Fruit fly (Drosophila melanogaster) whole organism, pupa: ENCODE results near the gene CG44385.

ENCODE experiments used
- CG10348 ChIP-seq: fragments of 200-800 bp; sonication (Bioruptor generic); IDR thresholded peaks from 2 replicates; pipeline ENCODE4 v1.3.6; 2022; ENCODE audit warnings: missing biosample characterization, missing genetic modification characterization
- CG12605 ChIP-seq: fragments of 200-800 bp; sonication (Bioruptor generic); IDR thresholded peaks from 2 replicates; pipeline ENCODE4 v1.3.6; 2022; ENCODE audit warnings: missing biosample characterization, missing genetic modification characterization
- CG14655 ChIP-seq: fragments of 200-800 bp; sonication (Bioruptor generic); optimal IDR thresholded peaks from 3 replicates; lab custom pipeline; 2017; ENCODE audit warnings: mild to moderate bottlenecking, missing biosample characterization, missing genetic modification reagents, missing genetic modification characterization
- CG15710 ChIP-seq: fragments of 200-800 bp; sonication (Bioruptor generic); optimal IDR thresholded peaks from 2 replicates; lab custom pipeline; 2018; ENCODE audit warnings: missing biosample characterization, mild to moderate bottlenecking, missing genetic modification characterization, moderate library complexity
- CG17806 ChIP-seq: fragments of 200-800 bp; sonication (Bioruptor generic); optimal IDR thresholded peaks from 2 replicates; lab custom pipeline; 2018; ENCODE audit warnings: missing biosample characterization, mild to moderate bottlenecking, missing genetic modification characterization, moderate library complexity
- CG34367 ChIP-seq: fragments of 200-800 bp; sonication (Bioruptor generic); optimal IDR thresholded peaks from 2 replicates; lab custom pipeline; 2018; ENCODE audit warnings: missing biosample characterization, mild to moderate bottlenecking, missing genetic modification characterization
- CG4496 ChIP-seq: fragments of 200-800 bp; sonication (Bioruptor generic); IDR thresholded peaks from 3 replicates; pipeline ENCODE4 v1.3.6; 2022; ENCODE audit warnings: missing biosample characterization, missing genetic modification characterization
- CG9948 ChIP-seq: fragments of 200-800 bp; sonication (Bioruptor generic); optimal IDR thresholded peaks from 2 replicates; lab custom pipeline; 2018; ENCODE audit warnings: missing biosample characterization, mild to moderate bottlenecking, missing genetic modification characterization, moderate library complexity
- D1 ChIP-seq: fragments of 200-800 bp; sonication (Bioruptor generic); optimal IDR thresholded peaks from 2 replicates; lab custom pipeline; 2018; ENCODE audit warnings: missing biosample characterization, mild to moderate bottlenecking, missing genetic modification characterization, moderate library complexity
- EcR ChIP-seq: fragments of 200-800 bp; sonication (Bioruptor generic); optimal IDR thresholded peaks from 3 replicates; lab custom pipeline; 2019; ENCODE audit warnings: missing biosample characterization, missing genetic modification characterization, mild to moderate bottlenecking, moderate library complexity, missing genetic modification reagents
- Pif1A ChIP-seq: fragments of 200-800 bp; sonication (Bioruptor generic); optimal IDR thresholded peaks from 3 replicates; lab custom pipeline; 2016; ENCODE audit warnings: missing biosample characterization, missing genetic modification characterization
- Pif1B ChIP-seq: fragments of 200-800 bp; sonication (Bioruptor generic); optimal IDR thresholded peaks from 3 replicates; lab custom pipeline; 2016; ENCODE audit warnings: missing biosample characterization, missing genetic modification characterization
- fd96Ca ChIP-seq: fragments of 200-800 bp; sonication (Bioruptor generic); IDR thresholded peaks from 3 replicates; pipeline ENCODE4 v1.3.6; 2022; ENCODE audit warnings: missing biosample characterization, missing genetic modification characterization

DNA sequence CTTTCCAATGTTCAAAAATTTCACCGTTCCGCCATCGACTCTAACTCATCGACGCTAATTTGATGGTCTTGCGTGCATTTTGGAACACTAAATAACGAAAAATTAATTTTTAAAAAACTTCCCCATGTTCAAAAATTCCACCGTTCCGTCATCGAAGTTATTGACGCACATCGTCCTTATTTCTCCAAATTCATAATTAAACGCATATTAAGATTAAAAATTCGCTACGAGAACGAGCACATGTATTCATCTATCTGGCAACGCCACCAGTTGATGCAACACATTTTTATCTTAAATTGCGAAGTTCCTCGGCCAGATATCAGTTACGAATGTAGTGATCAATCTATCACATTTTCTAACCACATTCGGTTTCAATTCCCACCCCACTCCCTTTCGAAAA is 17.0 kb upstream of the CG44385 start, which contains the start of gene Lint-1:
- peak; percentile 52; the same call in 1 of the 3 replicates for TF ChIP-seq CG4496
- TF ChIP-seq CG14655 = no peak
- no peak for TF ChIP-seq D1 (tag; lab: Kevin White, UChicago)
- TF ChIP-seq CG15710 (tag; lab: Kevin White, UChicago) = no peak
- TF ChIP-seq CG12605 (GFP tag; lab: Robert Waterston, UW) = no peak
- 0 out of 3 replicates have a peak, but pooled peaks have one; percentile 37 for TF ChIP-seq fd96Ca (GFP tag; lab: Robert Waterston, UW)
- TF ChIP-seq CG10348 = no peak
- TF ChIP-seq CG34367 (tag; lab: Kevin White, UChicago) = no peak
- no peak for TF ChIP-seq CG9948 (tag; lab: Kevin White, UChicago)
- TF ChIP-seq EcR (GFP tag; lab: Kevin White, UChicago) = no peak
- TF ChIP-seq CG17806 = no peak
- TF ChIP-seq Pif1A (GFP tag; lab: Kevin White, UChicago) = no peak
- TF ChIP-seq Pif1B = no peak
